Worm (Caenorhabditis elegans): Measurements from ENCODE around the gene C17H12.37.

Gene C17H12.37

DNA sequence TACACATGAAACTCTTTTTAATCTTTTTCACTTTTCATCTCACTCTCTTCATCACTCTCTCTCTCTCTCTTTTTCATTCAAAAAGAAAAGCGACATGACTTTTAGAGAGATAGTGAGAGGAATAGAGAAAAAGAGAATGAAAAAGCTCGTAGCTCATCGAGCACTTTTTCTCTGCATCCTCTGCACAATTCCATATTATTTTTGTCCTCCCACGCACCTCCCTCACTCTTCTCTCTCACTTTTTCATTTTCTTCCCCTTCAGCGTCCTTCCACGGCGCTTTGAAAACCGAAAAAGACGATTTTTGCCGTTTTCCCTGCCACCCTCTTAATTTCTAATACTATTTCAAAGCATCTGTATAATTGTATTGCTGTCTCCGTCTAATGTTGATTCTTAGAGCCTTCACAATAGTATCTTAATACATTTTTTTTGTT, 34.2 kb downstream of the C17H12.37 start (continued):
- TF ChIP-seq egl-43 (GFP tag; IDR thresholded peaks at IDR 0.05) (no peak), F37D6.2 (tag; optimal IDR thresholded peaks at IDR 0.05) (peak; percentile 51), dmd-8 (GFP tag; IDR thresholded peaks at IDR 0.05) (no peak), spr-3 (GFP tag; optimal IDR thresholded peaks at IDR 0.05) (no peak), tag-97 (GFP tag; IDR thresholded peaks at IDR 0.05) (no peak), zip-2 (tag; optimal IDR thresholded peaks at IDR 0.05) (peak; percentile 3), jun-1 (tag; optimal IDR thresholded peaks at IDR 0.05) (no peak), F10B5.3 (tag; optimal IDR thresholded peaks at IDR 0.05) (peak; percentile 38), daf-19 (GFP tag; conservative IDR thresholded peaks at IDR 0.05) (no peak), ceh-82 (tag; optimal IDR thresholded peaks at IDR 0.05) (no peak), unc-39 (tag; optimal IDR thresholded peaks at IDR 0.05) (no peak), fos-1 (tag; optimal IDR thresholded peaks at IDR 0.05) (no peak), T20F7.1 (GFP tag; optimal IDR thresholded peaks at IDR 0.05) (peak; percentile 55), nhr-41 (GFP tag; IDR thresholded peaks at IDR 0.05) (no peak), snpc-1.2 (GFP tag; IDR thresholded peaks at IDR 0.05) (no peak), ZK337.2 (GFP tag; IDR thresholded peaks at IDR 0.05) (peak; percentile 98), zag-1 (tag; optimal IDR thresholded peaks at IDR 0.05) (no peak), hif-1 (tag; optimal IDR thresholded peaks at IDR 0.05) (peak in 1 of 2 experiments; percentile 93), ceh-32 (tag; optimal IDR thresholded peaks at IDR 0.05; ENCODE audit: poor library complexity) (no peak), pqm-1 (tag; optimal IDR thresholded peaks at IDR 0.05) (peak; percentile 46), fkh-10 (GFP tag; optimal IDR thresholded peaks at IDR 0.05) (peak; percentile 33), hlh-30 (tag; optimal IDR thresholded peaks at IDR 0.05; ENCODE audit: insufficient read depth) (peak; percentile 80), nhr-11 (tag; optimal IDR thresholded peaks at IDR 0.05) (peak; percentile 85), hmg-1.1 (GFP tag; IDR thresholded peaks at IDR 0.05) (peak; percentile 79), snpc-4 (tag; optimal IDR thresholded peaks at IDR 0.05) (no peak), nhr-28 (tag; optimal IDR thresholded peaks at IDR 0.05) (peak; percentile 67), attf-4 (tag; optimal IDR thresholded peaks at IDR 0.05) (no peak), ceh-44 (GFP tag; IDR thresholded peaks at IDR 0.05) (no peak), php-3 (GFP tag; IDR thresholded peaks at IDR 0.05) (peak; percentile 70), nhr-6 (tag; optimal IDR thresholded peaks at IDR 0.05) (peak; percentile 75), tra-1 (GFP tag; IDR thresholded peaks at IDR 0.05) (peak; percentile 72), ctbp-1 (GFP tag; IDR thresholded peaks at IDR 0.05) (peak; percentile 84), nhr-48 (tag; optimal IDR thresholded peaks at IDR 0.05) (peak; percentile 88), lin-1 (GFP tag; IDR thresholded peaks at IDR 0.05) (0 out of 2 replicates have a peak, but pooled peaks have one; percentile 37), ceh-20 (GFP tag; IDR thresholded peaks at IDR 0.05) (peak; percentile 79), cey-2 (tag; optimal IDR thresholded peaks at IDR 0.05; ENCODE audit: borderline replicate concordance, insufficient read depth) (no peak), pha-4 (GFP tag; IDR thresholded peaks at IDR 0.05) (peak; percentile 54), pha-4 (tag; optimal IDR thresholded peaks at IDR 0.05) (peak; percentile 89), nhr-77 (tag; optimal IDR thresholded peaks at IDR 0.05) (peak; percentile 52), zip-11 (GFP tag; IDR thresholded peaks at IDR 0.05) (no peak), hlh-11 (tag; optimal IDR thresholded peaks at IDR 0.05) (peak; percentile 96), gei-8 (GFP tag; optimal IDR thresholded peaks at IDR 0.05) (peak; percentile 49), F26F4.8 (GFP tag; conservative IDR thresholded peaks at IDR 0.05) (no peak), dmd-6 (GFP tag; IDR thresholded peaks at IDR 0.05) (peak; percentile 94), rbr-2 (tag; optimal IDR thresholded peaks at IDR 0.05) (peak; percentile 82), nhr-102 (tag; optimal IDR thresholded peaks at IDR 0.05) (peak; percentile 71), dpl-1 (GFP tag; optimal IDR thresholded peaks at IDR 0.05) (peak; percentile 28), daf-16 (GFP tag; optimal IDR thresholded peaks at IDR 0.05) (peak in 1 of 2 experiments; percentile 54), daf-16 (tag; optimal IDR thresholded peaks at IDR 0.05) (peak; percentile 83), madf-9 (GFP tag; conservative IDR thresholded peaks at IDR 0.05) (no peak), aha-1 (tag) (peak; percentile 97), lim-7 (GFP tag; IDR thresholded peaks at IDR 0.05) (no peak), nhr-42 (GFP tag; IDR thresholded peaks at IDR 0.05) (0 out of 2 replicates have a peak, but pooled peaks have one; percentile 14)
